Worm (Caenorhabditis elegans) whole organism, mixed stage, embryonic: Measurements from ENCODE around the gene ppfr-4.

Experiments used
- M03D4.4 ChIP-seq: sonication (generic microtip); optimal IDR thresholded peaks from 2 replicates; lab custom pipeline; 2017; ENCODE audit warnings: mild to moderate bottlenecking, missing genetic modification characterization, missing compliant biosample characterization
- bed-3 ChIP-seq: fragments of 200-800 bp; sonication (Bioruptor generic); optimal IDR thresholded peaks from 3 replicates; lab custom pipeline; 2018; ENCODE audit warnings: mild to moderate bottlenecking, missing genetic modification characterization, moderate library complexity, missing compliant biosample characterization
- blmp-1 ChIP-seq: fragments of 150-350 bp; optimal IDR thresholded peaks from 2 replicates; lab custom pipeline; 2014; ENCODE audit warnings: missing biosample characterization, missing genetic modification characterization
- ceh-39 ChIP-seq: fragments of 150-350 bp; optimal IDR thresholded peaks from 2 replicates; lab custom pipeline; 2014; ENCODE audit warnings: missing biosample characterization, missing genetic modification characterization
- ceh-43 ChIP-seq: fragments of 200-800 bp; sonication (Bioruptor generic); optimal IDR thresholded peaks from 2 replicates; lab custom pipeline; 2018; ENCODE audit warnings: mild to moderate bottlenecking, missing genetic modification characterization, moderate library complexity, missing compliant biosample characterization
- ceh-83 ChIP-seq: fragments of 200-800 bp; sonication (Bioruptor generic); optimal IDR thresholded peaks from 2 replicates; lab custom pipeline; 2018; ENCODE audit warnings: mild to moderate bottlenecking, missing genetic modification characterization, missing compliant biosample characterization
- ces-1 ChIP-seq: fragments of 150-350 bp; optimal IDR thresholded peaks from 2 replicates; lab custom pipeline; 2014; ENCODE audit warnings: missing biosample characterization, missing genetic modification reagents, missing genetic modification characterization
- cnd-1 ChIP-seq: fragments of 200-800 bp; sonication (Bioruptor generic); optimal IDR thresholded peaks from 2 replicates; lab custom pipeline; 2018; ENCODE audit warnings: mild to moderate bottlenecking, missing genetic modification characterization, missing compliant biosample characterization
- drap-1 ChIP-seq: fragments of 200-800 bp; sonication (Bioruptor generic); optimal IDR thresholded peaks from 3 replicates; lab custom pipeline; 2018; ENCODE audit warnings: mild to moderate bottlenecking, missing genetic modification characterization, missing compliant biosample characterization
- elt-1 ChIP-seq: sonication (generic microtip); optimal IDR thresholded peaks from 2 replicates; lab custom pipeline; 2017; ENCODE audit warnings: missing genetic modification characterization, mild to moderate bottlenecking, missing compliant biosample characterization, antibody characterized with exemption, moderate library complexity, borderline replicate concordance; ENCODE audit not compliant: insufficient read depth
- elt-3 ChIP-seq: fragments of 150-350 bp; optimal IDR thresholded peaks from 2 replicates; lab custom pipeline; 2014; ENCODE audit warnings: missing biosample characterization, missing genetic modification characterization
- flh-1 ChIP-seq: fragments of 200-800 bp; sonication (Bioruptor generic); optimal IDR thresholded peaks from 2 replicates; lab custom pipeline; 2018; ENCODE audit warnings: mild to moderate bottlenecking, missing genetic modification characterization, moderate library complexity, missing compliant biosample characterization
- ham-2 ChIP-seq: fragments of 200-800 bp; sonication (Bioruptor generic); optimal IDR thresholded peaks from 2 replicates; lab custom pipeline; 2018; ENCODE audit warnings: mild to moderate bottlenecking, missing genetic modification characterization, missing compliant biosample characterization
- hlh-1 ChIP-seq: fragments of 150-350 bp; optimal IDR thresholded peaks from 2 replicates; lab custom pipeline; 2014; ENCODE audit warnings: missing biosample characterization, missing genetic modification reagents, missing genetic modification characterization
- lin-13 ChIP-seq: fragments of 150-350 bp; optimal IDR thresholded peaks from 2 replicates; lab custom pipeline; 2014; ENCODE audit warnings: missing biosample characterization, missing genetic modification characterization
- lin-32 ChIP-seq: fragments of 200-800 bp; sonication (Bioruptor generic); optimal IDR thresholded peaks from 2 replicates; lab custom pipeline; 2018; ENCODE audit warnings: mild to moderate bottlenecking, missing genetic modification characterization, missing compliant biosample characterization
- lsy-2 ChIP-seq: fragments of 150-350 bp; optimal IDR thresholded peaks from 2 replicates; lab custom pipeline; 2014; ENCODE audit warnings: missing biosample characterization, missing genetic modification characterization
- mab-5 ChIP-seq: fragments of 150-350 bp; optimal IDR thresholded peaks from 2 replicates; lab custom pipeline; 2014; ENCODE audit warnings: missing biosample characterization, missing genetic modification characterization
- mep-1 ChIP-seq: fragments of 150-350 bp; optimal IDR thresholded peaks from 2 replicates; lab custom pipeline; 2017; ENCODE audit warnings: missing biosample characterization, missing genetic modification reagents, missing genetic modification characterization, inconsistent platforms
- mls-2 ChIP-seq: sonication (generic microtip); optimal IDR thresholded peaks from 2 replicates; lab custom pipeline; 2016; ENCODE audit warnings: mild to moderate bottlenecking, missing genetic modification characterization, moderate library complexity, missing compliant biosample characterization
- nhr-2 ChIP-seq: fragments of 150-350 bp; optimal IDR thresholded peaks from 2 replicates; lab custom pipeline; 2014; ENCODE audit warnings: missing biosample characterization, missing genetic modification characterization
- nhr-237 ChIP-seq: fragments of 150-350 bp; optimal IDR thresholded peaks from 2 replicates; lab custom pipeline; 2014; ENCODE audit warnings: missing biosample characterization, missing genetic modification characterization
- nhr-28 ChIP-seq: fragments of 150-350 bp; optimal IDR thresholded peaks from 2 replicates; lab custom pipeline; 2014; ENCODE audit warnings: missing biosample characterization, missing genetic modification characterization
- nhr-76 ChIP-seq: sonication (generic microtip); optimal IDR thresholded peaks from 2 replicates; lab custom pipeline; 2017; ENCODE audit warnings: missing biosample characterization, missing genetic modification characterization
- pha-4 ChIP-seq: fragments of 150-350 bp; optimal IDR thresholded peaks from 2 replicates; lab custom pipeline; 2018; ENCODE audit warnings: missing biosample characterization, missing genetic modification reagents, missing genetic modification characterization
- sem-2 ChIP-seq: fragments of 200-800 bp; sonication (Bioruptor generic); optimal IDR thresholded peaks from 2 replicates; lab custom pipeline; 2018; ENCODE audit warnings: mild to moderate bottlenecking, missing genetic modification characterization, missing compliant biosample characterization
- snpc-4 ChIP-seq: fragments of 150-350 bp; optimal IDR thresholded peaks from 2 replicates; lab custom pipeline; 2014; ENCODE audit warnings: missing biosample characterization, missing genetic modification characterization
- sptf-1 ChIP-seq: sonication (generic microtip); optimal IDR thresholded peaks from 2 replicates; lab custom pipeline; 2017; ENCODE audit warnings: mild to moderate bottlenecking, missing genetic modification characterization, moderate library complexity, missing compliant biosample characterization
- tbx-8 ChIP-seq: fragments of 200-800 bp; sonication (Bioruptor generic); optimal IDR thresholded peaks from 2 replicates; lab custom pipeline; 2018; ENCODE audit warnings: mild to moderate bottlenecking, missing genetic modification characterization, moderate library complexity, missing compliant biosample characterization
- unc-120 ChIP-seq: sonication (generic microtip); optimal IDR thresholded peaks from 2 replicates; lab custom pipeline; 2017; ENCODE audit warnings: missing genetic modification characterization, missing compliant biosample characterization; ENCODE audit not compliant: poor library complexity, severe bottlenecking
- unc-39 ChIP-seq: fragments of 150-350 bp; optimal IDR thresholded peaks from 2 replicates; lab custom pipeline; 2014; ENCODE audit warnings: missing biosample characterization, missing genetic modification characterization
- unc-62 ChIP-seq: fragments of 150-350 bp; optimal IDR thresholded peaks from 2 replicates; lab custom pipeline; 2014; ENCODE audit warnings: missing biosample characterization, missing genetic modification reagents, missing genetic modification characterization
- zip-8 ChIP-seq: fragments of 150-350 bp; optimal IDR thresholded peaks from 2 replicates; lab custom pipeline; 2014; ENCODE audit warnings: missing biosample characterization, missing genetic modification characterization
- ztf-11 ChIP-seq: fragments of 150-350 bp; optimal IDR thresholded peaks from 2 replicates; lab custom pipeline; 2014; ENCODE audit warnings: missing biosample characterization, missing genetic modification characterization

ppfr-4 gene

DNA sequence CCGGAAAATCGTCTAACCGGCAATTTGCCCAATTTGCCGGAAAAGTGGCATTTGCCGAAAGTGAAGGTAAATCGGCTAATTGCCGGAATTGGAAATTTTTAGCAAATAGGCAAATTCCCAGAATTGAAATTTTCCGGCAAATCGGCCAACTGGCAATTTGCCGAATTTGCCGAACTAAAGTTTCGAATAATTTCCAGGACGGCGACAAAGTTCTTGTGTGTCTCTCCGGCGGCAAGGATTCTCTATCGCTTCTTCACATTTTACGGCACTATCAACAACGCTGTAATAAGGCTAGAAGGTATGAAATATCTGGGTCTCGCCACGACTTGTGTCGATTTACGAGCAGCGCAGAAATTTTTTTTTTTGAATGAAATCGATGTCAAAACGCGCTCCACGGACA, 3.5 kb upstream of the ppfr-4 start:
- TF ChIP-seq tbx-8 (GFP tag; lab: Kevin White, UChicago) (no peak), mls-2 (no peak), unc-62 (no peak), M03D4.4 (no peak), zip-8 (tag; lab: Kevin White, UChicago) (no peak), elt-1 (tag; lab: Kevin White, UChicago) (no peak), sem-2 (GFP tag; lab: Kevin White, UChicago) (no peak), ham-2 (GFP tag; lab: Kevin White, UChicago) (no peak), ces-1 (GFP tag; lab: Kevin White, UChicago) (no peak), lsy-2 (tag; lab: Kevin White, UChicago) (no peak), mep-1 (tag; lab: Kevin White, UChicago) (no peak), pha-4 (no peak), hlh-1 (no peak), ceh-43 (no peak), elt-3 (tag; lab: Kevin White, UChicago) (no peak), ceh-39 (tag; lab: Kevin White, UChicago) (no peak), bed-3 (GFP tag; lab: Kevin White, UChicago) (no peak)

DNA sequence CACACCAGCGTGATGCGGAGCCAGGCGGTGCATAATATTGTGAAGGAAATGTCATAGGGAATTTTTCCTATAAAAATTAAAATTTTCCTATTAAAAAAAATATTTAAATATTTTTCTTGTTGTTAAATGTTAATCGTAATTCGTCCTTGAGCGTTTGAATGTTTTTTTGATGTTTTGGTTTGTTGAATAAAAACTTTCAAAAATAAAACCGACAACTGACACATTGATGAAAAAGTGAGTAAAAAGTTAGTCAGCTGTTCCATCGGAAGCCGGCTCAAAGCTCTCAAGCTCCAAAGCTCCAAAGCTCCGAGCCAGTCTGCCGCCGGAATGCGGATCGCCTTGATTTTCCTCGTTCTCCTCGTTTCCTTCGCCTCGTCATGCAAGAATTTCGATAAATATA, 1.1 kb upstream of the ppfr-4 start, which contains the start of gene Y71H2B.4:
Y71H2B.4 (plus strand) TSS at position 301 of the 400 bp plus-strand sequence.
- no peak for TF ChIP-seq blmp-1 (tag; lab: Kevin White, UChicago)
- no peak for TF ChIP-seq mep-1 (tag; lab: Kevin White, UChicago)
- peak; percentile 77 for TF ChIP-seq hlh-1

DNA sequence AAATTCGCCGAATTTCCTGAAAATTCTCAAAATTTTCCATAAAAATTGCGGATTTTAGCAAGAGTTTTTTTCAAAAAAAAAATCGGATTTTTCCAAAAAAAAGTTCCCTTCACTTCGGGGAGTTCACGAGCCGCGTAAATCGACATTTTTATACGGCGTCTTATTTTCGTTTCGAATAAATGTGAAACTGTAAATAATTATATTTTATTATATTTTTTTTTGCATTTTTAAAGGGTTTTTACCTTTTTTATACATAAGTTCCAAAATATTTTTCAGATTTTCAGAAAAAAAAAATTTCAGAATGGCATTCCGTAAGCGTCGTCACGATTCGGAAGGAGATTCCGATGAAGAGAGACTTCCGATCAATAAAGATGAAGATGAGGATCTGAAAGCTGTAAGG, 3.1 kb downstream of the ppfr-4 start, which contains the start of gene Y71H2B.2:
Y71H2B.2 (plus strand) TSS at position 301 of the 400 bp plus-strand sequence.
- TF ChIP-seq pha-4 (no peak), ceh-43 (no peak), snpc-4 (tag; lab: Kevin White, UChicago) (no peak), mep-1 (tag; lab: Kevin White, UChicago) (no peak), ztf-11 (tag; lab: Kevin White, UChicago) (no peak), mab-5 (tag; lab: Kevin White, UChicago) (no peak), sptf-1 (tag; lab: Kevin White, UChicago) (no peak), nhr-28 (tag; lab: Kevin White, UChicago) (no peak), unc-39 (tag; lab: Kevin White, UChicago) (no peak), nhr-237 (tag; lab: Kevin White, UChicago) (no peak), M03D4.4 (no peak)

DNA sequence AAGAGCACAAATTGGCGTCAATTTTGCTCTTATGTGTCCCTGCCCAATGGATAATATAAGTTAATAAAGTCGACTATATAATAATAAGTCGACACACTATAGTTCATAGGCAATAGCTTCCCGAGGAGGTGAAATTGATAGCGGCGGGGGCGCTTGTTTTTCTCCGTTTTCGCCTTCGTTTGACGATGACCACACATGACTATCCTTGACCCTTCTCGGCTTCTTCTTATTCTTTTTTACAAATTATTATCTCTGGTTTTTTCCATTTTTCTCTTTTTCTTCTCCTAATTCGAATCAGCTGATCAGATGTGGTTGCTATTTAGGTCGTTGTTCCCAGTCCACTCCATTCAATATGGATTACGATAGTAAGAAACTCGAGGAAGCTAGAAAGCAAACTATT, 9.0 kb downstream of the ppfr-4 start, which contains the start of gene acbp-8:
acbp-8 (plus strand) TSS at position 324 of the 400 bp plus-strand sequence.
- TF ChIP-seq mls-2 (no peak), ceh-43 (no peak), unc-62 (no peak), lin-13 (no peak), hlh-1 (no peak), pha-4 (no peak), nhr-237 (tag; lab: Kevin White, UChicago) (no peak), mab-5 (tag; lab: Kevin White, UChicago) (no peak), nhr-76 (tag; lab: Kevin White, UChicago) (no peak), cnd-1 (no peak), ces-1 (GFP tag; lab: Kevin White, UChicago) (no peak), nhr-2 (tag; lab: Kevin White, UChicago) (no peak), lsy-2 (tag; lab: Kevin White, UChicago) (no peak)

DNA sequence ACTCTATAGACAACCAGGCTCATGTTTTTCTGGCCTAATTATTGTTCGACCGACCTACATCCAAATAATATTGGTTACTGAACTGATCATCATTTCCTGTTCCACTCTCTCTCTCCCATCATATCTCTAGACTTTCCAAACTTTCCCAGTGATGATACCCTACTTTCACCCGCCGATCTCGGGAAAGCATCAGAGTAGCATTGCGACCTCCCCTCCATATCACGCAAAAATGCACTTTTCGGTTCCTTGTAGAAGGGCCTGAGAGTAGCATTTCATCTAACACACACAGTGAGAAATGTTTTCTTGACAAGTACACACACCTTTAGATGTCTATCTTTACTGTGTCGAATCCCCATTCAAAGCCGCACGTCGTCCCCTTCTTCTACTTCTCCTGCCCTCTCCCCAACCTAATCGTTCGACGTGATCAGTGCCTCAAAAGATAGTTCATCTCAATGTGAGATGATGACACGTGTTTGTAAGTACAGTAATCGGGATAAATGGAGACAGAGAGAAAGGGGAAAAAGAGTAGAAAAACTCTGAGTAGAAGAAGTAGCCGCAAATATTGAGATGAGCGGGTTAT, 13.2 kb downstream of the ppfr-4 start:
- TF ChIP-seq unc-120 (tag; lab: Kevin White, UChicago) (no peak), ham-2 (GFP tag; lab: Kevin White, UChicago) (peak; percentile 19), elt-1 (tag; lab: Kevin White, UChicago) (peak; percentile 52)
- TF ChIP-seq, all 35 proteins: peak for 2

DNA sequence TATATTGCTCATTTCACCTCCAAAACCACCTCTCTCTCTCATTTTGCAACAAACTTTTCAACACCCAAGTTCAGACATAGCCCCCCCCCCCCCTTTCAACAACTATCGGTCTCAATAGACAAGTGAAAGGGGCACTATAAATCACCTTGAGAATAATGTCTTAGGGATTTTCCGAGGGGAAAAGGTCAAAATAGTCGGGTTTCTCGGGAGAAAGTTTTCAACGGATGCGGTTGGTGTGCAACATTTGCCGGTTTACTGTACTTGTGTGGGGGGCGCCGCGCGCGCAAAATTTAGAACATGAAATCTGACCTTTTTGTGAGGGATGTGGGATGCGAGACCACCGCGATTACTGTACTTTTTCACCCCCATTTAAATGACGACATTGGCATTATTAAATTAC, 14.8 kb downstream of the ppfr-4 start:
- TF ChIP-seq hlh-1 (no peak), unc-39 (tag; lab: Kevin White, UChicago) (no peak), pha-4 (no peak), nhr-28 (tag; lab: Kevin White, UChicago) (no peak), lin-13 (no peak), M03D4.4 (no peak), flh-1 (GFP tag; lab: Kevin White, UChicago) (no peak), unc-62 (no peak), cnd-1 (no peak), lin-32 (GFP tag; lab: Kevin White, UChicago) (no peak), ceh-83 (GFP tag; lab: Kevin White, UChicago) (no peak), mab-5 (tag; lab: Kevin White, UChicago) (no peak), drap-1 (GFP tag; lab: Kevin White, UChicago) (no peak), nhr-2 (tag; lab: Kevin White, UChicago) (no peak)
